Fruit fly (Drosophila melanogaster) S2 (cell line): ENCODE results near the gene hob.

Experiments
- CG8478 ChIP-seq: fragments of >200 bp; optimal IDR thresholded peaks from 2 replicates; lab custom pipeline; 2018
- CTCF ChIP-seq, 2 experiments: fragments of >200 bp; optimal IDR thresholded peaks; 2 replicates each; lab custom pipeline; 2018

Gene hob

dm6 chr3L:3218859-3219258, at the start of gene hob, which contains the start of gene nSMase:
Gene hob, minus strand, starts transcription at chr3L:3218920.
Gene nSMase, plus strand, starts transcription at chr3L:3219156.
- TF ChIP-seq CG8478 (no peak), CTCF (optimal IDR thresholded peaks at IDR 0.05; lab: Kevin White, UChicago) (no peak)

dm6 chr3L:3268161-3268560, 49.4 kb upstream of the hob start, which contains the start of gene CG34265:
Gene CG34265, plus strand, starts transcription at chr3L:3268461.
- TF ChIP-seq CTCF (optimal IDR thresholded peaks at IDR 0.05; lab: Kevin White, UChicago), result no peak
- no peak for TF ChIP-seq CG8478

- TF ChIP-seq CTCF (optimal IDR thresholded peaks at IDR 0.05; lab: Kevin White, UChicago) (no peak), CG8478 (no peak)
Observed at dm6 chr3L:3266306-3266705, 47.6 kb upstream of the hob start.

dm6 chr3L:3261642-3262041, 42.9 kb upstream of the hob start:
- TF ChIP-seq CG8478 (no peak), CTCF (optimal IDR thresholded peaks at IDR 0.05; lab: Kevin White, UChicago) (no peak)

- TF ChIP-seq CG8478, result no peak
- TF ChIP-seq CTCF (optimal IDR thresholded peaks at IDR 0.05; lab: Kevin White, UChicago), result no peak
Observed at dm6 chr3L:3259703-3260102, 41.0 kb upstream of the hob start.

dm6 chr3L:3257690-3258089, 39.0 kb upstream of the hob start, which contains the start of gene ckd:
Gene ckd, plus strand, starts transcription at chr3L:3257878.
- TF ChIP-seq CG8478 (no peak), CTCF (optimal IDR thresholded peaks at IDR 0.05; lab: Kevin White, UChicago) (no peak)

dm6 chr3L:3253631-3254030, 34.9 kb upstream of the hob start:
- TF ChIP-seq CTCF (optimal IDR thresholded peaks at IDR 0.05; lab: Kevin White, UChicago), result no peak
- no peak for TF ChIP-seq CG8478

dm6 chr3L:3252884-3253283, 34.2 kb upstream of the hob start:
- no peak for TF ChIP-seq CTCF (optimal IDR thresholded peaks at IDR 0.05; lab: Kevin White, UChicago)
- no peak for TF ChIP-seq CG8478

- TF ChIP-seq CTCF (optimal IDR thresholded peaks at IDR 0.05; lab: Kevin White, UChicago), result no peak
- no peak for TF ChIP-seq CG8478
Observed at dm6 chr3L:3251659-3252490, 33.2 kb upstream of the hob start.

- TF ChIP-seq CG8478, result no peak
- no peak for TF ChIP-seq CTCF (optimal IDR thresholded peaks at IDR 0.05; lab: Kevin White, UChicago)
Observed at dm6 chr3L:3250922-3251658, 32.4 kb upstream of the hob start.

dm6 chr3L:3249997-3250774, 31.5 kb upstream of the hob start:
- TF ChIP-seq CTCF (optimal IDR thresholded peaks at IDR 0.05; lab: Kevin White, UChicago), result no peak
- TF ChIP-seq CG8478, result no peak

dm6 chr3L:3249664-3249996, 30.9 kb upstream of the hob start:
- no peak for TF ChIP-seq CG8478
- no peak for TF ChIP-seq CTCF (optimal IDR thresholded peaks at IDR 0.05; lab: Kevin White, UChicago)

- no peak for TF ChIP-seq CG8478
- TF ChIP-seq CTCF (optimal IDR thresholded peaks at IDR 0.05; lab: Kevin White, UChicago), result no peak
Observed at dm6 chr3L:3248714-3249663, 30.3 kb upstream of the hob start.
